Fruit fly (Drosophila melanogaster): ENCODE data around the gene CG14551.

The CG14551 gene

DNA sequence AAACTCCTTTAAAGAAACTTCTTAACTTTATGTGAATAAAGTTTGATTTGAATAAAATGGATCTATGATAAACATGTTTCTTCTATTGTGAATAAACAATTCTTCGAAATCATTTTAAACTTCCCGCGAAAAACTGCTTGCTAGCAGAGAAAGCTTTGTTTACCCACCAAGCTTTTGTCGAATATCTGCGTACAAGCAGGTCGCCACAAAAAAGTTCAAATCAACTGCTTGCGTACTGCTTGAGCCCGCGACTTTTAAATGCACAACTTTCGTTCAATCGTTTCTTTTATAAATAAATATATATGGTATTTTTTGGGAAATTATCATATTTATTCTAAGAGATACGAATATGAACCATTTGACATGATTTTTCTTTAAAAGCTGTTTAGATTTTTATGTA, 40.6 kb upstream of the CG14551 start:
- TF ChIP-seq HmgZ (tag; optimal IDR thresholded peaks at IDR 0.05) (peak; percentile 62), CG12659 (GFP tag; optimal IDR thresholded peaks at IDR 0.05) (no peak), emc (GFP tag; optimal IDR thresholded peaks at IDR 0.05) (no peak), CG2202 (tag; optimal IDR thresholded peaks at IDR 0.05) (no peak), CG7987 (GFP tag; optimal IDR thresholded peaks at IDR 0.05) (no peak), caup (GFP tag; optimal IDR thresholded peaks at IDR 0.05; ENCODE audit: severe bottlenecking) (no peak), vnd (GFP tag; IDR thresholded peaks at IDR 0.05; ENCODE audit: partially characterized antibody) (no peak), CG11398 (GFP tag; optimal IDR thresholded peaks at IDR 0.05) (no peak), CrebB (tag; optimal IDR thresholded peaks at IDR 0.05) (no peak), ewg (GFP tag; optimal IDR thresholded peaks at IDR 0.05) (no peak), sd (tag; optimal IDR thresholded peaks at IDR 0.05) (peak; percentile 94), CG18262 (tag; optimal IDR thresholded peaks at IDR 0.05) (no peak), tgo (GFP tag; IDR thresholded peaks at IDR 0.05) (no peak), Med (GFP tag) (peak; percentile 52), lov (optimal IDR thresholded peaks at IDR 0.05) (no peak), lov (GFP tag; IDR thresholded peaks at IDR 0.05) (no peak), CG1603 (tag; optimal IDR thresholded peaks at IDR 0.05) (peak; percentile 31), gce (GFP tag; IDR thresholded peaks at IDR 0.05) (no peak), CG15601 (tag; optimal IDR thresholded peaks at IDR 0.05) (peak; percentile 38), CG4617 (GFP tag; optimal IDR thresholded peaks at IDR 0.05; ENCODE audit: borderline replicate concordance) (no peak), CG12236 (GFP tag; optimal IDR thresholded peaks at IDR 0.05) (no peak), Gsc (GFP tag; IDR thresholded peaks at IDR 0.05) (no peak), CG10431 (GFP tag; optimal IDR thresholded peaks at IDR 0.05) (no peak), gro (GFP tag; optimal IDR thresholded peaks at IDR 0.05) (no peak), CG17186 (GFP tag; optimal IDR thresholded peaks at IDR 0.05) (no peak), Elba2 (GFP tag; optimal IDR thresholded peaks at IDR 0.05) (no peak), gem (tag; optimal IDR thresholded peaks at IDR 0.05) (no peak), CG4282 (GFP tag; optimal IDR thresholded peaks at IDR 0.05) (no peak), CG6765 (GFP tag; optimal IDR thresholded peaks at IDR 0.05) (no peak), CG2116 (GFP tag; optimal IDR thresholded peaks at IDR 0.05) (no peak), Hr51 (GFP tag; optimal IDR thresholded peaks at IDR 0.05) (no peak), Scr (GFP tag; IDR thresholded peaks at IDR 0.05; ENCODE audit: partially characterized antibody) (no peak), CG12219 (GFP tag; optimal IDR thresholded peaks at IDR 0.05) (no peak), CG8924 (tag; optimal IDR thresholded peaks at IDR 0.05) (no peak), hkb (optimal IDR thresholded peaks at IDR 0.05) (no peak), hkb (GFP tag; IDR thresholded peaks at IDR 0.05) (no peak), Asciz (GFP tag; optimal IDR thresholded peaks at IDR 0.05) (no peak), CG8765 (GFP tag; IDR thresholded peaks at IDR 0.05) (no peak), Six4 (GFP tag; optimal IDR thresholded peaks at IDR 0.05) (no peak), vfl (GFP tag; optimal IDR thresholded peaks at IDR 0.05) (no peak), CG10209 (GFP tag; optimal IDR thresholded peaks at IDR 0.05) (no peak), CG13287 (GFP tag; IDR thresholded peaks at IDR 0.05; ENCODE audit: partially characterized antibody) (no peak; the same call in 1 of the 2 replicates), chinmo (GFP tag; IDR thresholded peaks at IDR 0.05; ENCODE audit: partially characterized antibody) (peak; percentile 81; the same call in 2 of the 4 replicates), Atf3 (GFP tag; optimal IDR thresholded peaks at IDR 0.05) (no peak), kni (GFP tag; optimal IDR thresholded peaks at IDR 0.05) (no peak), bsh (GFP tag; optimal IDR thresholded peaks at IDR 0.05) (no peak), CG13775 (GFP tag; optimal IDR thresholded peaks at IDR 0.05) (no peak), Lpt (GFP tag; optimal IDR thresholded peaks at IDR 0.05) (no peak), Dip3 (GFP tag; optimal IDR thresholded peaks at IDR 0.05) (no peak), Rfx (GFP tag; IDR thresholded peaks at IDR 0.05) (no peak), sna (GFP tag; IDR thresholded peaks at IDR 0.05; ENCODE audit: partially characterized antibody) (no peak)

Measured in whole organism, embryonic.